Worm (Caenorhabditis elegans) whole organism, early embryonic: Measurements from ENCODE around the gene paml-1.

ENCODE experiments used
- ama-1 ChIP-seq: fragments of 150-350 bp; optimal IDR thresholded peaks from 2 replicates; lab custom pipeline; 2014
- hnd-1 ChIP-seq: sonication (generic microtip); optimal IDR thresholded peaks from 2 replicates; lab custom pipeline; 2016; ENCODE audit warnings: missing genetic modification characterization, missing compliant biosample characterization

DNA sequence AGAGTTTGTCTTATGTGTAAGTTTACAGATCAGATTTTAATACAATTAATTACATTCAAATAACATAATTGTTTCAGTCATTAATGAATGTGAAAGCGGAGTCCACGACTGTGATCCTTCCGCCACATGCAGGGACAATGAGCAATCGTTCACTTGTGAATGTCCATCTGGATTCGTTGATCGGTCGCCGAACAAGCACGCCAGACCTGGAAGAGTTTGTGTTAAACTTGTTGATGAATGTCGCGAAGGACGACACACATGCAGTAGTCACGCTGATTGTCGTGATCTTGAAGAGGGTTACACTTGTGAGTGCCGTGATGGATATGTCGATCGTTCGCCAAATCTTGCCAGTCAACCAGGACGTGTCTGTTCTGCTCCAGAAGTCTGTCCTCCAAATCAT is 55.3 kb downstream of the paml-1 start:
- no peak for TF ChIP-seq ama-1 (lab: Kevin White, UChicago)
- TF ChIP-seq hnd-1 (tag; lab: Kevin White, UChicago), result no peak
